Worm (Caenorhabditis elegans): ENCODE results near the gene Y62H9A.8.
A peak's percentile ranks its signal among the peaks of the same experiment; 100 is the strongest.

Y62H9A.8 gene

DNA sequence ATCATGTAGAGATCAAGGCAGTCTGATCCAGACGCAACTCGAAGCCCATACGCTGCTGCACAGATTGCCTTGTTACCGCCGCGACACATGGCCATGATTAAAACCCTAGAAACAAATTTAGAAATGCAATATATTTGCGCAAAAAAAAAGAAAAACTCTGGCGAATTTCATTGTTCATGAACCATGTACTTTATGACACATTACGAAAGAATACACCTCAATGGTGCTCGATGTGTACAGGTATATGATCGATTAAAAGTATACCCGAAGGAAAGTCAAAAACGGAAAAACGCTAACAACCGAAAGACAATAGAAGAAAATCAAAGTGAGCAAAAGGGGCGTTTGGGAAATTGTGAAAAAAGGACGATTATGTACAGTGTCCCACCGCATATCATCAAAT, at the start of gene Y62H9A.8:
TSS of gene Y62H9A.8 (minus strand) at position 101 of the 400 bp plus-strand sequence.
- TF ChIP-seq unc-62 (GFP tag; optimal IDR thresholded peaks at IDR 0.05) = no peak
- TF ChIP-seq drap-1 (GFP tag; optimal IDR thresholded peaks at IDR 0.05) = no peak
- no peak for TF ChIP-seq snpc-4 (tag; optimal IDR thresholded peaks at IDR 0.05)
- no peak for TF ChIP-seq zip-8 (tag; optimal IDR thresholded peaks at IDR 0.05)
- no peak for TF ChIP-seq hlh-1 (tag; optimal IDR thresholded peaks at IDR 0.05)
- no peak for TF ChIP-seq sem-2 (GFP tag; optimal IDR thresholded peaks at IDR 0.05)
- TF ChIP-seq pha-4 (tag; optimal IDR thresholded peaks at IDR 0.05) = no peak
- TF ChIP-seq unc-120 (tag; optimal IDR thresholded peaks at IDR 0.05; ENCODE audit: poor library complexity, severe bottlenecking) = no peak
- TF ChIP-seq flh-1 (GFP tag; optimal IDR thresholded peaks at IDR 0.05) = no peak
- no peak for TF ChIP-seq ceh-83 (GFP tag; optimal IDR thresholded peaks at IDR 0.05)
- no peak for TF ChIP-seq bed-3 (GFP tag; optimal IDR thresholded peaks at IDR 0.05)

DNA sequence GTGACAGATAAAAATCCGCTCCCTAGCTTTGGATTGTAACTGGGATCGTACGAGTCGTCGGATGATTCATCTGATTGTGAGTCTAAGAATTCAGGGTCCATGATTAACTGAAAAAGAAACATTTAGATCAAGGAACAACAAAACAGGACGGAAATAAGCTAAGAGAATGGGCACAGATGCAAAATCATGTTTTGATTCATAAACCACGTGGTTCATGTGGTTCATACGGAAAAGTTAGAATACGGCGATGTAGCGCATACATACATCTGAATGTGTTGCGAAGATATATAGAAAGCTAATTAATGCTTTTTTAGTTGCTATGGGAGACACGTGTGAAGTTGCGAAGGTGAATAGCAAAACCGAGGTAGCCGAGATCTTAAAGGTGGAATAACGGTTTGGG, 49.7 kb upstream of the Y62H9A.8 start, which contains the start of gene F55G7.3:
TSS of gene F55G7.3 (minus strand) at position 101 of the 400 bp plus-strand sequence.
- no peak for TF ChIP-seq lsy-2 (tag; optimal IDR thresholded peaks at IDR 0.05)
- TF ChIP-seq pha-4 (tag; optimal IDR thresholded peaks at IDR 0.05) = no peak
- no peak for TF ChIP-seq ceh-39 (tag; optimal IDR thresholded peaks at IDR 0.05)
- no peak for TF ChIP-seq ceh-43 (GFP tag; optimal IDR thresholded peaks at IDR 0.05)
- no peak for TF ChIP-seq tbx-8 (GFP tag; optimal IDR thresholded peaks at IDR 0.05)
- no peak for TF ChIP-seq ham-2 (GFP tag; optimal IDR thresholded peaks at IDR 0.05)
- no peak for TF ChIP-seq nhr-237 (tag; optimal IDR thresholded peaks at IDR 0.05)
- no peak for TF ChIP-seq drap-1 (GFP tag; optimal IDR thresholded peaks at IDR 0.05)
- no peak for TF ChIP-seq elt-1 (tag; optimal IDR thresholded peaks at IDR 0.05; ENCODE audit: borderline replicate concordance, insufficient read depth)
- no peak for TF ChIP-seq nhr-28 (tag; optimal IDR thresholded peaks at IDR 0.05)
- no peak for TF ChIP-seq snpc-4 (tag; optimal IDR thresholded peaks at IDR 0.05)
- TF ChIP-seq flh-1 (GFP tag; optimal IDR thresholded peaks at IDR 0.05) = no peak
- no peak for TF ChIP-seq sptf-1 (tag; optimal IDR thresholded peaks at IDR 0.05)
- TF ChIP-seq M03D4.4 (tag; optimal IDR thresholded peaks at IDR 0.05) = no peak
- TF ChIP-seq mls-2 (tag; optimal IDR thresholded peaks at IDR 0.05) = no peak
- TF ChIP-seq ceh-83 (GFP tag; optimal IDR thresholded peaks at IDR 0.05) = no peak
- no peak for TF ChIP-seq nhr-76 (tag; optimal IDR thresholded peaks at IDR 0.05)
- TF ChIP-seq unc-120 (tag; optimal IDR thresholded peaks at IDR 0.05; ENCODE audit: poor library complexity, severe bottlenecking) = no peak
- TF ChIP-seq nhr-12 (tag; optimal IDR thresholded peaks at IDR 0.05) = no peak

ce11 chrX:11938826-11939225, 46.6 kb upstream of the Y62H9A.8 start, which contains the start of gene F55G7.5:
TSS of gene F55G7.5 (minus strand) at chrX:11938926.
- no peak for TF ChIP-seq snpc-4 (tag; optimal IDR thresholded peaks at IDR 0.05)
- no peak for TF ChIP-seq lin-13 (tag; optimal IDR thresholded peaks at IDR 0.05)
- TF ChIP-seq lin-32 (GFP tag; optimal IDR thresholded peaks at IDR 0.05) = no peak
- no peak for TF ChIP-seq mep-1 (tag; optimal IDR thresholded peaks at IDR 0.05)
- TF ChIP-seq nhr-237 (tag; optimal IDR thresholded peaks at IDR 0.05) = no peak
- no peak for TF ChIP-seq elt-3 (tag; optimal IDR thresholded peaks at IDR 0.05)

DNA sequence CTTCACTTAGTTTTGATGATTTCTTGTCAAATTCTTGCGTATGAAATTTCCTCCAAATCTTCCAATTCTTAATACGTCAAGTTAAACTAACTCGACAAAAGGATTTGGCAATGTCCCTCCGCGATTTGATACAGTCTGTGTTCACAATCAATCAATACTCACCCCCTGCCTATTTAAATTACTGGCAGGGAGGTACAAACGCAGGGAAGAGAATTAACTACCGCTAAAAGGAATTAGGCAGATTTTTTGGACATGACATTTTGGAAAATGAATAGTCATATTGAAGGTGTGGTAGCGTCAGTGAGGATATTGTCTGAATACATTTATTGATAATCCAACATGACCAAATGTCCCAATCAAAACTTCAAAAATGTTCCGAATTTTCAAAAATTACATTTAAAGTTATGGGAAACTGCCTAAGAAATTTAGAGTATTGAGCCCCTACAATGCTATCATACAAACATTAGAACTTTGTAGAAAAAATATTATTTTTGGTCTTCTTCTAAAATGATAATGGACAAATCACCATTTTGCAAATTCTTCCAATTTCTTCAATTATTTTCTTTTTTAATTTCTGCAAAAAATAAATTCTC, 45.2 kb upstream of the Y62H9A.8 start:
- TF ChIP-seq pha-4 (tag; optimal IDR thresholded peaks at IDR 0.05) (peak; percentile 92), mep-1 (tag; optimal IDR thresholded peaks at IDR 0.05) (peak; percentile 96), snpc-4 (tag; optimal IDR thresholded peaks at IDR 0.05) (no peak), blmp-1 (tag; optimal IDR thresholded peaks at IDR 0.05) (peak; percentile 44), mls-2 (tag; optimal IDR thresholded peaks at IDR 0.05) (peak; percentile 43), nhr-237 (tag; optimal IDR thresholded peaks at IDR 0.05) (peak; percentile 99), ztf-11 (tag; optimal IDR thresholded peaks at IDR 0.05) (peak; percentile 97), tbx-8 (GFP tag; optimal IDR thresholded peaks at IDR 0.05) (peak; percentile 59), sem-2 (GFP tag; optimal IDR thresholded peaks at IDR 0.05) (no peak), unc-39 (tag; optimal IDR thresholded peaks at IDR 0.05) (peak; percentile 80), unc-62 (GFP tag; optimal IDR thresholded peaks at IDR 0.05) (peak; percentile 92), hlh-1 (tag; optimal IDR thresholded peaks at IDR 0.05) (peak; percentile 85), bed-3 (GFP tag; optimal IDR thresholded peaks at IDR 0.05) (no peak), nhr-76 (tag; optimal IDR thresholded peaks at IDR 0.05) (peak; percentile 75), sptf-1 (tag; optimal IDR thresholded peaks at IDR 0.05) (peak; percentile 87), lin-32 (GFP tag; optimal IDR thresholded peaks at IDR 0.05) (peak; percentile 7), elt-3 (tag; optimal IDR thresholded peaks at IDR 0.05) (peak; percentile 88), M03D4.4 (tag; optimal IDR thresholded peaks at IDR 0.05) (peak; percentile 53), elt-1 (tag; optimal IDR thresholded peaks at IDR 0.05; ENCODE audit: borderline replicate concordance, insufficient read depth) (no peak), flh-1 (GFP tag; optimal IDR thresholded peaks at IDR 0.05) (no peak), nhr-12 (tag; optimal IDR thresholded peaks at IDR 0.05) (peak; percentile 79), zip-8 (tag; optimal IDR thresholded peaks at IDR 0.05) (no peak), lin-13 (tag; optimal IDR thresholded peaks at IDR 0.05) (peak; percentile 78), ces-1 (GFP tag; optimal IDR thresholded peaks at IDR 0.05) (peak; percentile 97), ceh-43 (GFP tag; optimal IDR thresholded peaks at IDR 0.05) (peak; percentile 47), ham-2 (GFP tag; optimal IDR thresholded peaks at IDR 0.05) (peak; percentile 28), cnd-1 (tag; optimal IDR thresholded peaks at IDR 0.05) (peak; percentile 86), lsy-2 (tag; optimal IDR thresholded peaks at IDR 0.05) (peak; percentile 88), ceh-39 (tag; optimal IDR thresholded peaks at IDR 0.05) (peak; percentile 95), nhr-28 (tag; optimal IDR thresholded peaks at IDR 0.05) (peak; percentile 55), nhr-2 (tag; optimal IDR thresholded peaks at IDR 0.05) (no peak), unc-120 (tag; optimal IDR thresholded peaks at IDR 0.05; ENCODE audit: poor library complexity, severe bottlenecking) (peak; percentile 89), mab-5 (tag; optimal IDR thresholded peaks at IDR 0.05) (peak; percentile 94), ceh-83 (GFP tag; optimal IDR thresholded peaks at IDR 0.05) (peak; percentile 59), drap-1 (GFP tag; optimal IDR thresholded peaks at IDR 0.05) (peak; percentile 95)

All from whole organism, mixed stage, embryonic.